Worm (Caenorhabditis elegans) whole organism, L2 larva: ENCODE measurements around the gene dpf-4.
A peak's percentile ranks its signal among the peaks of the same experiment; 100 is the strongest.

Experiments used
- C34F6.9 ChIP-seq: fragments of 150-350 bp; optimal IDR thresholded peaks from 2 replicates; lab custom pipeline; 2014; ENCODE audit warnings: missing biosample characterization, missing genetic modification characterization
- F13H6.1 ChIP-seq: sonication (generic microtip); optimal IDR thresholded peaks from 2 replicates; lab custom pipeline; 2016; ENCODE audit warnings: missing genetic modification characterization, missing compliant biosample characterization
- R02D3.7 ChIP-seq: fragments of 150-350 bp; optimal IDR thresholded peaks from 2 replicates; lab custom pipeline; 2014; ENCODE audit warnings: missing biosample characterization, missing genetic modification characterization
- Y55F3AM.14 ChIP-seq: fragments of 200-800 bp; sonication (Bioruptor generic); optimal IDR thresholded peaks from 2 replicates; lab custom pipeline; 2018; ENCODE audit warnings: mild to moderate bottlenecking, missing genetic modification characterization, missing compliant biosample characterization
- ZK546.5 ChIP-seq: sonication (generic microtip); optimal IDR thresholded peaks from 2 replicates; lab custom pipeline; 2017; ENCODE audit warnings: missing biosample characterization, missing genetic modification characterization
- alr-1 ChIP-seq: fragments of 150-350 bp; optimal IDR thresholded peaks from 2 replicates; lab custom pipeline; 2014; ENCODE audit warnings: missing biosample characterization, missing genetic modification characterization
- ama-1 ChIP-seq: fragments of 150-350 bp; optimal IDR thresholded peaks from 2 replicates; lab custom pipeline; 2018; ENCODE audit warnings: inconsistent platforms
- blmp-1 ChIP-seq: sonication (generic microtip); optimal IDR thresholded peaks from 2 replicates; lab custom pipeline; 2017; ENCODE audit warnings: missing genetic modification characterization, mild to moderate bottlenecking, missing compliant biosample characterization, antibody characterized with exemption, moderate library complexity; ENCODE audit not compliant: insufficient read depth
- ceh-16 ChIP-seq: fragments of 150-350 bp; optimal IDR thresholded peaks from 2 replicates; lab custom pipeline; 2014; ENCODE audit warnings: missing biosample characterization, missing genetic modification characterization
- crh-2 ChIP-seq: sonication (generic microtip); optimal IDR thresholded peaks from 2 replicates; lab custom pipeline; 2017; ENCODE audit warnings: missing biosample characterization, missing genetic modification characterization
- dmd-4 ChIP-seq: sonication (generic microtip); optimal IDR thresholded peaks from 2 replicates; lab custom pipeline; 2017; ENCODE audit warnings: missing biosample characterization, missing genetic modification characterization
- egl-27 ChIP-seq: sonication (generic microtip); optimal IDR thresholded peaks from 3 replicates; lab custom pipeline; 2017; ENCODE audit warnings: missing biosample characterization, missing genetic modification reagents, missing genetic modification characterization
- elt-3 ChIP-seq: sonication (generic microtip); optimal IDR thresholded peaks from 2 replicates; lab custom pipeline; 2017; ENCODE audit warnings: missing biosample characterization, missing genetic modification characterization
- fos-1 ChIP-seq: fragments of 150-350 bp; optimal IDR thresholded peaks from 2 replicates; lab custom pipeline; 2014; ENCODE audit warnings: missing biosample characterization, missing genetic modification characterization
- gmeb-1 ChIP-seq: fragments of 150-350 bp; optimal IDR thresholded peaks from 2 replicates; lab custom pipeline; 2014; ENCODE audit warnings: missing biosample characterization, missing genetic modification characterization
- lin-13 ChIP-seq: fragments of 150-350 bp; optimal IDR thresholded peaks from 2 replicates; lab custom pipeline; 2014; ENCODE audit warnings: missing biosample characterization, missing genetic modification reagents, missing genetic modification characterization
- lin-39 ChIP-seq: fragments of 150-350 bp; optimal IDR thresholded peaks from 2 replicates; lab custom pipeline; 2014; ENCODE audit warnings: missing biosample characterization, missing genetic modification reagents, missing genetic modification characterization
- lsy-2 ChIP-seq, 2 experiments: fragments of 150-350 bp in 1 of 2; sonication (generic microtip) in 1 of 2; optimal IDR thresholded peaks; 2 replicates each; lab custom pipeline; 2014 to 2017; ENCODE audit warnings: missing biosample characterization in 2 of 2, missing genetic modification characterization in 2 of 2
- mab-5 ChIP-seq: fragments of 150-350 bp; optimal IDR thresholded peaks from 2 replicates; lab custom pipeline; 2014; ENCODE audit warnings: missing biosample characterization, missing genetic modification characterization
- mbf-1 ChIP-seq: sonication (generic microtip); optimal IDR thresholded peaks from 2 replicates; lab custom pipeline; 2017; ENCODE audit warnings: missing biosample characterization, missing genetic modification characterization
- mdl-1 ChIP-seq, 2 experiments: fragments of 150-350 bp in 1 of 2; sonication (generic microtip) in 1 of 2; optimal IDR thresholded peaks; 2 replicates each; lab custom pipeline; 2017; ENCODE audit warnings: missing biosample characterization in 2 of 2, missing genetic modification characterization in 2 of 2
- nhr-10 ChIP-seq: sonication (generic microtip); optimal IDR thresholded peaks from 2 replicates; lab custom pipeline; 2017; ENCODE audit warnings: missing biosample characterization, missing genetic modification characterization
- nhr-11 ChIP-seq: fragments of 150-350 bp; optimal IDR thresholded peaks from 2 replicates; lab custom pipeline; 2014; ENCODE audit warnings: missing biosample characterization, missing genetic modification characterization
- nhr-12 ChIP-seq: fragments of 150-350 bp; optimal IDR thresholded peaks from 2 replicates; lab custom pipeline; 2014; ENCODE audit warnings: missing biosample characterization, missing genetic modification characterization
- nhr-129 ChIP-seq: fragments of 150-350 bp; optimal IDR thresholded peaks from 2 replicates; lab custom pipeline; 2014; ENCODE audit warnings: missing biosample characterization, missing genetic modification characterization
- nhr-21 ChIP-seq: fragments of 150-350 bp; optimal IDR thresholded peaks from 2 replicates; lab custom pipeline; 2014; ENCODE audit warnings: missing biosample characterization, missing genetic modification characterization
- nhr-23 ChIP-seq: fragments of 150-350 bp; optimal IDR thresholded peaks from 2 replicates; lab custom pipeline; 2014; ENCODE audit warnings: missing biosample characterization, missing genetic modification reagents, missing genetic modification characterization
- nhr-237 ChIP-seq: fragments of 150-350 bp; optimal IDR thresholded peaks from 2 replicates; lab custom pipeline; 2014; ENCODE audit warnings: missing biosample characterization, missing genetic modification characterization
- peb-1 ChIP-seq: fragments of 150-350 bp; optimal IDR thresholded peaks from 2 replicates; lab custom pipeline; 2014; ENCODE audit warnings: missing biosample characterization, missing genetic modification characterization
- skn-1 ChIP-seq: sonication (generic microtip); optimal IDR thresholded peaks from 2 replicates; lab custom pipeline; 2017; ENCODE audit warnings: missing biosample characterization, missing genetic modification characterization
- sma-3 ChIP-seq: sonication (generic microtip); optimal IDR thresholded peaks from 2 replicates; lab custom pipeline; 2016; ENCODE audit warnings: missing genetic modification reagents, missing genetic modification characterization, missing compliant biosample characterization
- sma-9 ChIP-seq, 2 experiments: fragments of 150-350 bp in 1 of 2; sonication (generic microtip) in 1 of 2; optimal IDR thresholded peaks; 2 replicates each; lab custom pipeline; 2014 to 2016; ENCODE audit warnings: missing genetic modification characterization in 2 of 2, mild to moderate bottlenecking in 1 of 2, missing biosample characterization in 1 of 2, missing compliant biosample characterization in 1 of 2, missing genetic modification reagents in 1 of 2, moderate library complexity in 1 of 2
- snpc-4 ChIP-seq: fragments of 150-350 bp; optimal IDR thresholded peaks from 2 replicates; lab custom pipeline; 2014; ENCODE audit warnings: missing biosample characterization, missing genetic modification characterization
- unc-55 ChIP-seq: fragments of 150-350 bp; sonication (generic microtip); optimal IDR thresholded peaks from 3 replicates; lab custom pipeline; 2014; ENCODE audit warnings: missing biosample characterization, missing genetic modification reagents, missing genetic modification characterization
- unc-62 ChIP-seq: fragments of 150-350 bp; optimal IDR thresholded peaks from 2 replicates; lab custom pipeline; 2014; ENCODE audit warnings: missing biosample characterization, missing genetic modification reagents, missing genetic modification characterization
- zag-1 ChIP-seq: fragments of 150-350 bp; optimal IDR thresholded peaks from 2 replicates; lab custom pipeline; 2014; ENCODE audit warnings: missing biosample characterization, missing genetic modification characterization
- ztf-11 ChIP-seq: sonication (generic microtip); optimal IDR thresholded peaks from 2 replicates; lab custom pipeline; 2017; ENCODE audit warnings: missing biosample characterization, missing genetic modification characterization
- ztf-4 ChIP-seq: fragments of 150-350 bp; optimal IDR thresholded peaks from 2 replicates; lab custom pipeline; 2014; ENCODE audit warnings: missing biosample characterization, missing genetic modification characterization

dpf-4 gene

ce11 chrIII:5833376-5833775 lies 25.7 kb upstream of the dpf-4 start, which contains the start of the genes R12B2.13 and mdt-15:
Gene R12B2.13, minus strand, starts transcription at chrIII:5833476.
Gene mdt-15, minus strand, starts transcription at chrIII:5833751.
- no peak for TF ChIP-seq nhr-12 (tag; lab: Kevin White, UChicago)
- TF ChIP-seq sma-9 (GFP tag; optimal IDR thresholded peaks at IDR 0.05; lab: Kevin White, UChicago) = no peak
- TF ChIP-seq sma-9 (tag; optimal IDR thresholded peaks at IDR 0.05; lab: Kevin White, UChicago) = no peak
- no peak for TF ChIP-seq lin-13 (GFP tag; lab: Kevin White, UChicago)
- no peak for TF ChIP-seq blmp-1 (tag; lab: Kevin White, UChicago)
- no peak for TF ChIP-seq Y55F3AM.14 (GFP tag; lab: Kevin White, UChicago)
- no peak for TF ChIP-seq nhr-237 (tag; lab: Kevin White, UChicago)
- no peak for TF ChIP-seq elt-3 (tag; lab: Kevin White, UChicago)
- no peak for TF ChIP-seq skn-1 (tag; lab: Kevin White, UChicago)
- TF ChIP-seq ztf-4 (tag; lab: Kevin White, UChicago) = no peak

ce11 chrIII:5834053-5834452 lies 25.1 kb upstream of the dpf-4 start, which contains the start of gene R12B2.6:
Gene R12B2.6, minus strand, starts transcription at chrIII:5834153.
- TF ChIP-seq sma-9 (GFP tag; optimal IDR thresholded peaks at IDR 0.05; lab: Kevin White, UChicago) (no peak), sma-9 (tag; optimal IDR thresholded peaks at IDR 0.05; lab: Kevin White, UChicago) (no peak), fos-1 (tag; lab: Kevin White, UChicago) (no peak), mbf-1 (tag; lab: Kevin White, UChicago) (no peak), zag-1 (no peak), peb-1 (tag; lab: Kevin White, UChicago) (no peak), egl-27 (tag; lab: Kevin White, UChicago) (no peak), nhr-23 (tag; lab: Kevin White, UChicago) (no peak), gmeb-1 (tag; lab: Kevin White, UChicago) (no peak), ztf-11 (tag; lab: Kevin White, UChicago) (no peak), lin-39 (no peak), C34F6.9 (no peak), unc-62 (no peak), Y55F3AM.14 (GFP tag; lab: Kevin White, UChicago) (no peak), elt-3 (tag; lab: Kevin White, UChicago) (no peak), ztf-4 (tag; lab: Kevin White, UChicago) (no peak)

- TF ChIP-seq R02D3.7 (tag; lab: Kevin White, UChicago) (no peak), nhr-237 (tag; lab: Kevin White, UChicago) (no peak), nhr-10 (tag; lab: Kevin White, UChicago) (no peak)
Measured at ce11 chrIII:5834663-5835062, 24.4 kb upstream of the dpf-4 start.

- TF ChIP-seq crh-2 (tag; lab: Kevin White, UChicago) = peak; percentile 57
- TF ChIP-seq nhr-11 (tag; lab: Kevin White, UChicago) = no peak
- TF ChIP-seq nhr-21 (tag; lab: Kevin White, UChicago) = peak; percentile 52
- TF ChIP-seq sma-3 (GFP tag; lab: Kevin White, UChicago) = peak; percentile 39
- TF ChIP-seq fos-1 (tag; lab: Kevin White, UChicago) = peak; percentile 85
- TF ChIP-seq F13H6.1 (tag; lab: Kevin White, UChicago) = peak; percentile 23
- TF ChIP-seq lin-13 (GFP tag; lab: Kevin White, UChicago) = no peak
- peak; percentile 37 for TF ChIP-seq blmp-1 (tag; lab: Kevin White, UChicago)
- peak; percentile 38 for TF ChIP-seq nhr-129 (tag; lab: Kevin White, UChicago)
- TF ChIP-seq mab-5 (tag; lab: Kevin White, UChicago) = no peak
- TF ChIP-seq lsy-2 (tag; optimal IDR thresholded peaks at IDR 0.05; lab: Kevin White, UChicago) = no peak
- TF ChIP-seq skn-1 (tag; lab: Kevin White, UChicago) = no peak
- TF ChIP-seq sma-9 (GFP tag; optimal IDR thresholded peaks at IDR 0.05; lab: Kevin White, UChicago) = peak; percentile 48
- TF ChIP-seq sma-9 (tag; optimal IDR thresholded peaks at IDR 0.05; lab: Kevin White, UChicago) = no peak
- peak; percentile 50 for TF ChIP-seq ztf-4 (tag; lab: Kevin White, UChicago)
Measured at ce11 chrIII:5835163-5835871, 23.8 kb upstream of the dpf-4 start.

ce11 chrIII:5836261-5836660 lies 22.8 kb upstream of the dpf-4 start:
- TF ChIP-seq alr-1 (no peak), F13H6.1 (tag; lab: Kevin White, UChicago) (no peak), ama-1 (no peak), dmd-4 (tag; lab: Kevin White, UChicago) (no peak), Y55F3AM.14 (GFP tag; lab: Kevin White, UChicago) (no peak), unc-62 (no peak), sma-9 (GFP tag; optimal IDR thresholded peaks at IDR 0.05; lab: Kevin White, UChicago) (peak; percentile 55), sma-9 (tag; optimal IDR thresholded peaks at IDR 0.05; lab: Kevin White, UChicago) (no peak), peb-1 (tag; lab: Kevin White, UChicago) (no peak), nhr-237 (tag; lab: Kevin White, UChicago) (no peak), sma-3 (GFP tag; lab: Kevin White, UChicago) (no peak), skn-1 (tag; lab: Kevin White, UChicago) (no peak), zag-1 (no peak), unc-55 (GFP tag; lab: Kevin White, UChicago) (no peak), nhr-12 (tag; lab: Kevin White, UChicago) (no peak), lin-13 (GFP tag; lab: Kevin White, UChicago) (no peak), snpc-4 (tag; lab: Kevin White, UChicago) (no peak), ceh-16 (peak; percentile 29), C34F6.9 (no peak), crh-2 (tag; lab: Kevin White, UChicago) (peak; percentile 21), mdl-1 (tag; optimal IDR thresholded peaks at IDR 0.05; lab: Kevin White, UChicago) (no peak), nhr-10 (tag; lab: Kevin White, UChicago) (no peak), ztf-11 (tag; lab: Kevin White, UChicago) (no peak), nhr-11 (tag; lab: Kevin White, UChicago) (no peak), ZK546.5 (no peak), fos-1 (tag; lab: Kevin White, UChicago) (no peak), gmeb-1 (tag; lab: Kevin White, UChicago) (no peak)
